Worm (Caenorhabditis elegans) whole organism, L1 larva: ENCODE data around the gene cdr-1.

Source experiments
- Y116A8C.19 ChIP-seq: sonication (generic microtip); optimal IDR thresholded peaks from 2 replicates; lab custom pipeline; 2016; ENCODE audit warnings: missing compliant biosample characterization, missing genetic modification characterization, borderline replicate concordance
- ama-1 ChIP-seq: fragments of 150-350 bp; optimal IDR thresholded peaks from 2 replicates; lab custom pipeline; 2014
- ceh-90 ChIP-seq: sonication (generic microtip); optimal IDR thresholded peaks from 2 replicates; lab custom pipeline; 2016; ENCODE audit warnings: missing genetic modification characterization, missing compliant biosample characterization
- dpl-1 ChIP-seq, 3 experiments: fragments of 150-350 bp in 2 of 3; sonication (generic microtip) in 1 of 3; optimal IDR thresholded peaks; 2 replicates each; lab custom pipeline; 2014 to 2017; ENCODE audit warnings: missing biosample characterization in 3 of 3, missing genetic modification characterization in 3 of 3, missing genetic modification reagents in 3 of 3
- elt-2 ChIP-seq: sonication (generic microtip); optimal IDR thresholded peaks from 2 replicates; lab custom pipeline; 2016; ENCODE audit warnings: missing genetic modification characterization, mild to moderate bottlenecking, inconsistent platforms, missing compliant biosample characterization, missing genetic modification reagents
- fos-1 ChIP-seq: fragments of 150-350 bp; optimal IDR thresholded peaks from 2 replicates; lab custom pipeline; 2014; ENCODE audit warnings: missing biosample characterization, missing genetic modification characterization
- jun-1 ChIP-seq: fragments of 150-350 bp; optimal IDR thresholded peaks from 2 replicates; lab custom pipeline; 2014; ENCODE audit warnings: missing biosample characterization, missing genetic modification reagents, missing genetic modification characterization
- nhr-11 ChIP-seq: fragments of 150-350 bp; optimal IDR thresholded peaks from 2 replicates; lab custom pipeline; 2014; ENCODE audit warnings: missing biosample characterization, missing genetic modification characterization
- skn-1 ChIP-seq: fragments of 150-350 bp; optimal IDR thresholded peaks from 2 replicates; lab custom pipeline; 2014; ENCODE audit warnings: missing biosample characterization, missing genetic modification characterization
- snpc-4 ChIP-seq: fragments of 150-350 bp; optimal IDR thresholded peaks from 2 replicates; lab custom pipeline; 2014; ENCODE audit warnings: missing biosample characterization, missing genetic modification characterization
- unc-62 ChIP-seq: fragments of 150-350 bp; optimal IDR thresholded peaks from 2 replicates; lab custom pipeline; 2014; ENCODE audit warnings: missing biosample characterization, missing genetic modification reagents, missing genetic modification characterization

ce11 chrV:15915307-15915706 is 5.8 kb upstream of the cdr-1 start:
- TF ChIP-seq unc-62 (no peak), jun-1 (no peak), nhr-11 (no peak), Y116A8C.19 (tag; lab: Kevin White, UChicago) (no peak), snpc-4 (no peak), elt-2 (tag; lab: Kevin White, UChicago) (no peak), dpl-1 (GFP tag; optimal IDR thresholded peaks at IDR 0.05; lab: Kevin White, UChicago) (no peak), ceh-90 (tag; lab: Kevin White, UChicago) (no peak), skn-1 (tag; lab: Kevin White, UChicago) (no peak), fos-1 (tag; lab: Kevin White, UChicago) (no peak), ama-1 (lab: Kevin White, UChicago) (no peak)
